Worm (Caenorhabditis elegans) whole organism, L3 larva: ENCODE results near the gene Y37D8A.25.

Source experiments
- ZK546.5 ChIP-seq: sonication (generic microtip); optimal IDR thresholded peaks from 2 replicates; lab custom pipeline; 2017; ENCODE audit warnings: missing biosample characterization, missing genetic modification characterization
- ceh-82 ChIP-seq: fragments of 150-350 bp; optimal IDR thresholded peaks from 2 replicates; lab custom pipeline; 2014; ENCODE audit warnings: missing biosample characterization, missing genetic modification characterization
- egl-27 ChIP-seq: sonication (generic microtip); optimal IDR thresholded peaks from 4 replicates; lab custom pipeline; 2017; ENCODE audit warnings: missing biosample characterization, missing genetic modification reagents, missing genetic modification characterization
- fkh-10 ChIP-seq: sonication (generic microtip); optimal IDR thresholded peaks from 2 replicates; lab custom pipeline; 2017; ENCODE audit warnings: missing biosample characterization, missing genetic modification reagents, missing genetic modification characterization
- pqm-1 ChIP-seq: fragments of 150-350 bp; optimal IDR thresholded peaks from 2 replicates; lab custom pipeline; 2017; ENCODE audit warnings: missing biosample characterization, missing genetic modification characterization, inconsistent platforms
- ztf-4 ChIP-seq: fragments of 150-350 bp; optimal IDR thresholded peaks from 2 replicates; lab custom pipeline; 2014; ENCODE audit warnings: missing biosample characterization, missing genetic modification characterization

- no peak for TF ChIP-seq ZK546.5
- TF ChIP-seq ztf-4 (tag; lab: Kevin White, UChicago) = no peak
- no peak for TF ChIP-seq egl-27 (tag; lab: Kevin White, UChicago)
- no peak for TF ChIP-seq pqm-1 (tag; lab: Kevin White, UChicago)
- no peak for TF ChIP-seq fkh-10
- TF ChIP-seq ceh-82 (tag; lab: Kevin White, UChicago) = no peak
Measured at ce11 chrIII:12821331-12821730, 1.3 kb upstream of the Y37D8A.25 start.
